Worm (Caenorhabditis elegans) whole organism, late embryonic: ENCODE results near the gene phat-4.

Source experiments
- K02D7.2 ChIP-seq: sonication (generic microtip); optimal IDR thresholded peaks from 2 replicates; lab custom pipeline; 2017; ENCODE audit warnings: mild to moderate bottlenecking, missing genetic modification characterization, missing compliant biosample characterization
- ahr-1 ChIP-seq: sonication (generic microtip); optimal IDR thresholded peaks from 2 replicates; lab custom pipeline; 2016; ENCODE audit warnings: missing genetic modification characterization, missing compliant biosample characterization
- ama-1 ChIP-seq: fragments of 150-350 bp; optimal IDR thresholded peaks from 2 replicates; lab custom pipeline; 2014
- ceh-14 ChIP-seq: sonication (generic microtip); optimal IDR thresholded peaks from 2 replicates; lab custom pipeline; 2016; ENCODE audit warnings: missing genotype, missing genetic modification characterization, missing compliant biosample characterization
- fkh-10 ChIP-seq: fragments of 150-350 bp; optimal IDR thresholded peaks from 2 replicates; lab custom pipeline; 2014; ENCODE audit warnings: missing biosample characterization, missing genetic modification reagents, missing genetic modification characterization
- lim-6 ChIP-seq: sonication (generic microtip); optimal IDR thresholded peaks from 2 replicates; lab custom pipeline; 2016; ENCODE audit warnings: missing genetic modification characterization, missing compliant biosample characterization
- tbx-7 ChIP-seq: sonication (generic microtip); optimal IDR thresholded peaks from 2 replicates; lab custom pipeline; 2016; ENCODE audit warnings: missing genotype, missing genetic modification characterization, missing compliant biosample characterization

DNA sequence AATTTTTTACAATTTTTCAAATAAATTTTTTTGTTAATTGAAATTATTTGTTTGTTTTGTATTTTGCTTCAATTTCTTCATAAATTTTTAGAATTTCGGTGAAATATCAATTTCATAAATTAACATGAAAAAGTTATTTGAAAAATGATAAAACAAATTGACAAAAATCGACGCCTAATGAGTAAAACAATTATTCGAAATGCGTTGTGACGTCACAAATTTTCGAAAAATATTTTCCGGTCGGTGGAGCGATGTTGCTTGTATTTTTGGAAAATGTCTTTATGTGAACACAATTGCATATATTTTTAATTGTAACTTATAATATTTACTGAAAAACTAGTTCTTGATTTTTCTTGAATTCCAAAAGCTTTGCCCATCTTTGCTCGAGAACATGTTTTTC lies 49.2 kb upstream of the phat-4 start:
- TF ChIP-seq ahr-1 (tag; lab: Kevin White, UChicago) (no peak), fkh-10 (GFP tag; lab: Kevin White, UChicago) (no peak), tbx-7 (tag; lab: Kevin White, UChicago) (no peak), ama-1 (lab: Kevin White, UChicago) (no peak), K02D7.2 (tag; lab: Kevin White, UChicago) (no peak), lim-6 (no peak), ceh-14 (tag; lab: Kevin White, UChicago) (no peak)
